Worm (Caenorhabditis elegans) whole organism, midembryonic: ENCODE data around the gene T28D9.16.

Source experiments
- T22C8.4 ChIP-seq: fragments of 200-800 bp; sonication (Bioruptor generic); IDR thresholded peaks from 2 replicates; pipeline ENCODE4 v1.3.6; 2022; ENCODE audit warnings: missing genetic modification characterization, missing compliant biosample characterization
- cog-1 ChIP-seq: sonication (generic microtip); optimal IDR thresholded peaks from 2 replicates; lab custom pipeline; 2016; ENCODE audit warnings: missing genetic modification characterization, missing compliant biosample characterization
- flt-1 ChIP-seq: fragments of 200-800 bp; sonication (Bioruptor generic); IDR thresholded peaks from 2 replicates; pipeline ENCODE4 v1.3.6; 2022; ENCODE audit warnings: missing genetic modification characterization, missing compliant biosample characterization
- klf-2 ChIP-seq: fragments of 200-800 bp; sonication (Bioruptor generic); conservative IDR thresholded peaks from 2 replicates; pipeline ENCODE4 v1.3.6; 2022; ENCODE audit warnings: missing genetic modification reagents, missing genetic modification characterization, missing compliant biosample characterization
- med-1 ChIP-seq: sonication (generic microtip); optimal IDR thresholded peaks from 2 replicates; lab custom pipeline; 2017; ENCODE audit warnings: missing genetic modification characterization, mild to moderate bottlenecking, missing compliant biosample characterization, antibody characterized with exemption, missing genetic modification reagents; ENCODE audit not compliant: insufficient read depth
- ref-1 ChIP-seq: fragments of 200-800 bp; sonication (Bioruptor generic); conservative IDR thresholded peaks from 2 replicates; pipeline ENCODE4 v1.3.6; 2022; ENCODE audit warnings: missing genetic modification reagents, missing genetic modification characterization, missing compliant biosample characterization
- tab-1 ChIP-seq: fragments of 200-800 bp; sonication (Bioruptor generic); IDR thresholded peaks from 2 replicates; pipeline ENCODE4 v1.3.6; 2022; ENCODE audit warnings: missing genetic modification characterization, missing compliant biosample characterization
- ztf-23 ChIP-seq: fragments of 200-800 bp; sonication (Bioruptor generic); IDR thresholded peaks from 2 replicates; pipeline ENCODE4 v1.3.6; 2022; ENCODE audit warnings: missing genetic modification reagents, missing genetic modification characterization, missing compliant biosample characterization
- ztf-29 ChIP-seq: fragments of 200-800 bp; sonication (Bioruptor generic); IDR thresholded peaks from 2 replicates; pipeline ENCODE4 v1.3.6; 2022; ENCODE audit warnings: missing genetic modification reagents, missing genetic modification characterization, missing compliant biosample characterization

Gene T28D9.16

DNA sequence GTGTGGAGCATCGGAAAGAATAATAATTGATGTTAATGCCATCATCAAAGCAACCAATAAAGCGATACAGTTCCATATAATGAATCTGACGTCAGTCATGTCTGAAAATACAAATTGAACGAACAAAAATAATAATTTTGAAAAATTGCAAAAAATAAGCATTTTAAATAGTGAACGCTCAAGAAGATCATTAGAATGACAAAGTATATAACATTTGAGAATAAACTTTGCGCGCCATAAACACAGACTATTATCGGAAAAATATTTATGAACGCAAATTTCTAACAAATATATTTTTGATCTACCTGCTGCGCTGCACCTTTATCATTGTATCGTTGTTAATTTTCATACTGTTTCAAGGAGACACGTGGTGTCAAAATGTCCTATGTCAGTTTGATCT lies 25.9 kb downstream of the T28D9.16 start, which contains the start of gene R05G9.3:
TSS of gene R05G9.3 (minus strand) at position 101 of the 400 bp plus-strand sequence.
- TF ChIP-seq med-1 (GFP tag; lab: Kevin White, UChicago) (no peak), ref-1 (GFP tag; lab: Robert Waterston, UW) (no peak), T22C8.4 (GFP tag; lab: Robert Waterston, UW) (no peak), cog-1 (no peak), klf-2 (no peak), ztf-29 (GFP tag; lab: Robert Waterston, UW) (no peak), flt-1 (no peak), ztf-23 (GFP tag; lab: Robert Waterston, UW) (no peak), tab-1 (GFP tag; lab: Robert Waterston, UW) (no peak)

- TF ChIP-seq tab-1 (GFP tag; lab: Robert Waterston, UW) (no peak), flt-1 (no peak), med-1 (GFP tag; lab: Kevin White, UChicago) (no peak), cog-1 (no peak), ref-1 (GFP tag; lab: Robert Waterston, UW) (no peak), ztf-29 (GFP tag; lab: Robert Waterston, UW) (no peak), ztf-23 (GFP tag; lab: Robert Waterston, UW) (no peak), klf-2 (no peak), T22C8.4 (GFP tag; lab: Robert Waterston, UW) (no peak)
Observed at ce11 chrII:6502826-6503225, 27.3 kb downstream of the T28D9.16 start, which contains the start of gene R05G9.1. R05G9.1 (plus strand) TSS chrII:6503168.

DNA sequence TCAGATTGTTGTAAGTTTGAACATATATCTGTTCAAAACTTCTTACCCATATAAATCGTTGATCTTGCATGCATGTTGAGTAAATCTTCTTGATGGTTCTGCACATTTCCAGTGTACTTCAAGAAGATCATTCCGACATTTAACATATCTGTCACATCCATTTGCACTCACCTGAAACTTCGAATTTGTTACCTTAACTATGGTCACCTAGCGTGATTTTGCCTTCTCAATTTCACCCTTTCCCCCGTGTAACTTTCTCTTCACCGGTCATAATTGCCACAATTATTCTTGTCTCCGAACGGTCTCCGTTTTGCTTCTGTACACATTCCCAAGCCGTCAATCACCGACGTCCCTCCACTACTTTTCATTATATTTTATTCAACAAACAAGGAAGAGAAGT lies 37.9 kb downstream of the T28D9.16 start:
- TF ChIP-seq ztf-29 (GFP tag; lab: Robert Waterston, UW) (no peak), ref-1 (GFP tag; lab: Robert Waterston, UW) (no peak), tab-1 (GFP tag; lab: Robert Waterston, UW) (no peak), cog-1 (no peak), klf-2 (no peak), flt-1 (no peak), T22C8.4 (GFP tag; lab: Robert Waterston, UW) (no peak)

ce11 chrII:6513911-6514310 lies 38.4 kb downstream of the T28D9.16 start, which contains the start of gene R05G9R.1:
R05G9R.1 (minus strand) TSS chrII:6514011.
- TF ChIP-seq med-1 (GFP tag; lab: Kevin White, UChicago) (no peak), tab-1 (GFP tag; lab: Robert Waterston, UW) (no peak), ref-1 (GFP tag; lab: Robert Waterston, UW) (no peak), cog-1 (no peak), T22C8.4 (GFP tag; lab: Robert Waterston, UW) (no peak), ztf-23 (GFP tag; lab: Robert Waterston, UW) (no peak), flt-1 (no peak), klf-2 (no peak), ztf-29 (GFP tag; lab: Robert Waterston, UW) (no peak)

- TF ChIP-seq ztf-23 (GFP tag; lab: Robert Waterston, UW) (no peak), cog-1 (no peak), tab-1 (GFP tag; lab: Robert Waterston, UW) (no peak), med-1 (GFP tag; lab: Kevin White, UChicago) (no peak), ztf-29 (GFP tag; lab: Robert Waterston, UW) (no peak), T22C8.4 (GFP tag; lab: Robert Waterston, UW) (no peak), ref-1 (GFP tag; lab: Robert Waterston, UW) (no peak), flt-1 (no peak), klf-2 (no peak)
Observed at ce11 chrII:6516276-6516675, 40.8 kb downstream of the T28D9.16 start, which contains the start of gene C56E6.7. C56E6.7 (plus strand) TSS chrII:6516576.

- TF ChIP-seq ref-1 (GFP tag; lab: Robert Waterston, UW) (no peak), ztf-29 (GFP tag; lab: Robert Waterston, UW) (no peak), T22C8.4 (GFP tag; lab: Robert Waterston, UW) (no peak), klf-2 (no peak), tab-1 (GFP tag; lab: Robert Waterston, UW) (no peak), flt-1 (no peak), cog-1 (no peak), ztf-23 (GFP tag; lab: Robert Waterston, UW) (no peak), med-1 (GFP tag; lab: Kevin White, UChicago) (no peak)
Observed at ce11 chrII:6519703-6520102, 44.2 kb downstream of the T28D9.16 start.

ce11 chrII:6520103-6520502 lies 44.6 kb downstream of the T28D9.16 start:
- TF ChIP-seq ztf-29 (GFP tag; lab: Robert Waterston, UW) (no peak), ztf-23 (GFP tag; lab: Robert Waterston, UW) (no peak), T22C8.4 (GFP tag; lab: Robert Waterston, UW) (no peak), cog-1 (no peak), ref-1 (GFP tag; lab: Robert Waterston, UW) (no peak)

DNA sequence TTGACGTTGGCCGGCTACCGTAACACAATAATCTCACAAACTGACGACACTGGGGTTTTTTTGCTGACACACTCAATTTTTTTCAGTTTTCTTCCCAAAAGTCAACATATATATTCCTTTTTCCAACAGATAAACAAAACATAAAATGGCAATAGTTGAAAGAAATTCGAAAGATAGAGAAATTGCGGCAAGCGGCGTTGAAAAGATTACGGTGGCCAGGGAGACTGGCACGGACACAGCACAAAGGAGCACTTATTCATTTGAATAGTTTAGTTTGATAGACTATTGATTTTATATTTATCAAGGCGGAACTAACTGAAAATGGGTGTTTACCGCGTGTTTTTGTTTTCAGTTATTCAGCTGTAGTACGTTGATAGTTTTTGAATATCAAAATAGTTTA lies 45.8 kb downstream of the T28D9.16 start, which contains the start of gene toe-2:
TSS of gene toe-2 (minus strand) at position 70 of the 400 bp plus-strand sequence.
- TF ChIP-seq cog-1 (no peak), ztf-29 (GFP tag; lab: Robert Waterston, UW) (no peak), med-1 (GFP tag; lab: Kevin White, UChicago) (no peak), tab-1 (GFP tag; lab: Robert Waterston, UW) (no peak), klf-2 (no peak), ref-1 (GFP tag; lab: Robert Waterston, UW) (no peak), T22C8.4 (GFP tag; lab: Robert Waterston, UW) (no peak), ztf-23 (GFP tag; lab: Robert Waterston, UW) (no peak), flt-1 (no peak)

ce11 chrII:6522622-6523254 lies 47.3 kb downstream of the T28D9.16 start:
- TF ChIP-seq klf-2 (no peak), T22C8.4 (GFP tag; lab: Robert Waterston, UW) (no peak), ztf-23 (GFP tag; lab: Robert Waterston, UW) (0 out of 2 replicates have a peak, but pooled peaks have one; percentile 69), tab-1 (GFP tag; lab: Robert Waterston, UW) (0 out of 2 replicates have a peak, but pooled peaks have one; percentile 47), ref-1 (GFP tag; lab: Robert Waterston, UW) (no peak), med-1 (GFP tag; lab: Kevin White, UChicago) (no peak), ztf-29 (GFP tag; lab: Robert Waterston, UW) (no peak), flt-1 (peak; percentile 70), cog-1 (peak; percentile 51)
